Fruit fly (Drosophila melanogaster) S2 (cell line): ENCODE measurements around the gene CecA2.

Experiments used
- CG8478 ChIP-seq: fragments of >200 bp; optimal IDR thresholded peaks from 2 replicates; lab custom pipeline; 2018
- CTCF ChIP-seq, 2 experiments: fragments of >200 bp; optimal IDR thresholded peaks; 2 replicates each; lab custom pipeline; 2018

DNA sequence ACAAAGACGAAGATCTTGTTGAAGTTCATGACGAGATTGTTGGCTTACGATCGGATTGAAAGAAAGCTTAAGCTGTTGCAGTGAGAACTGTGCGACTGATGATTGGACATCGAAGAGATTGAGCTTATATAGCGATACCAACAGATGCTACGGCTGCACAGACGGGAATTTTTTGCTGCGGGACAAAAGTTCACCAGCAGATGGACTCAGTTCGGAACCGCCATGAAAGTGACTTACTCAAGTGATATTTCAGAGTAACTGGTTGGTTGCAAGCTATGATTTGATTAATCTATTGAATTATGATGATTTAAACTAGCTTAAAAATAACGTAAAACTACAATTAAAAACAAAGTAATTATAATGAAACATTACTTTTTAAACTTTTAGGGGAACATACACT is 1.7 kb downstream of the CecA2 start, which contains the start of gene CecB:
- no peak for TF ChIP-seq CTCF (optimal IDR thresholded peaks at IDR 0.05; lab: Kevin White, UChicago)
- TF ChIP-seq CG8478 (lab: Kevin White, UChicago) = no peak
